Worm (Caenorhabditis elegans): Measurements from ENCODE around the gene clec-178.

ce11 chrIV:5682547-5683234 is 28.9 kb downstream of the clec-178 start, which contains the start of the genes C55C3.7 and C55C3.6:
- no peak for TF ChIP-seq F13H6.1 (tag; optimal IDR thresholded peaks at IDR 0.05)
- no peak for TF ChIP-seq sma-3 (GFP tag; optimal IDR thresholded peaks at IDR 0.05)
- TF ChIP-seq ztf-11 (tag; optimal IDR thresholded peaks at IDR 0.05) = no peak
- no peak for TF ChIP-seq blmp-1 (tag; optimal IDR thresholded peaks at IDR 0.05; ENCODE audit: insufficient read depth)
- TF ChIP-seq nhr-77 (tag; optimal IDR thresholded peaks at IDR 0.05) = no peak
- no peak for TF ChIP-seq lsy-2 (tag; optimal IDR thresholded peaks at IDR 0.05)
- no peak for TF ChIP-seq skn-1 (tag; optimal IDR thresholded peaks at IDR 0.05)
- no peak for TF ChIP-seq elt-1 (tag; optimal IDR thresholded peaks at IDR 0.05)
- no peak for TF ChIP-seq nhr-12 (tag; optimal IDR thresholded peaks at IDR 0.05)
